Worm (Caenorhabditis elegans) whole organism, L4/young adult: ENCODE measurements around the gene dhs-23.

Experiments used
- W03F9.2 ChIP-seq: fragments of 150-350 bp; optimal IDR thresholded peaks from 2 replicates; lab custom pipeline; 2014; ENCODE audit warnings: missing biosample characterization, missing genetic modification characterization
- dao-5 ChIP-seq: sonication (generic microtip); optimal IDR thresholded peaks from 2 replicates; lab custom pipeline; 2016; ENCODE audit warnings: missing genotype, missing genetic modification characterization, moderate library complexity, missing compliant biosample characterization
- him-1 ChIP-seq: sonication (generic microtip); optimal IDR thresholded peaks from 2 replicates; lab custom pipeline; 2016; ENCODE audit warnings: missing genotype, missing genetic modification reagents, missing genetic modification characterization, missing compliant biosample characterization

DNA sequence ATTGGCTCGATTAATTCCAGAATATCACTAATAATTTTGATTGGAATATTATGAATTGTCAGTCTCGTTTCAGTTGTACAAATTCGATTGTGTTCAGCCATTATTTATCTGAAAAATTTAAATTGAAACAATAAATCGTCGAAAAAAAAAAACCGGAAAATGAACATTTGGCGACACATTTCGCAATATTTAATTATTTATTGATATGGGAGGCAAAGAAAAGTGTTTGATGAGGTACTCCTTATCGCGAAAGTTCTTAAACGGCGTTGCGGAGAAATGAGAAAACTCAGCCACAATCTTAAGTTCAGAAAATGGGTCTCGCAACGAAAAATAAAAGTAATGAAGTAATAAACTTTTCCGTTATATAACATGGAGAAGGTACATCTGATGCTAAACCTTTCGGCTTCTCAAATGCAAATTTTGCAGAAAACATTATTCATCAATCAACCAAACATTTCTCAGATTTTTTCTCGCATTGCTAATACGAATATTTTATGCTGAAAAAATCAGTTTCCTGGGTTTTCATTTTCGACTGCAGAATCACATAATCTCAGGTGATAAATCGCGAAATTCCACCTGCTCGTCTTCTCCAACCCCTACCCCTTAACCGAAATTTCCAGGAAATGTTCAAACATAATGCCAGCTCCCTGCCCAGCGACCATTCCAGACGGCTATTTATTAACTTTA lies 18.8 kb downstream of the dhs-23 start, which contains the start of the genes T06E6.15 and sri-7:
- TF ChIP-seq W03F9.2 (tag; lab: Kevin White, UChicago) = no peak
- TF ChIP-seq him-1 = no peak
- TF ChIP-seq dao-5 = no peak
